Worm (Caenorhabditis elegans) whole organism, L3 larva: ENCODE data around the gene B0001.4.

Experiments
- R02D3.7 ChIP-seq: fragments of 150-350 bp; optimal IDR thresholded peaks from 2 replicates; lab custom pipeline; 2014; ENCODE audit warnings: missing biosample characterization, missing genetic modification characterization
- ZK546.5 ChIP-seq: sonication (generic microtip); optimal IDR thresholded peaks from 2 replicates; lab custom pipeline; 2017; ENCODE audit warnings: missing biosample characterization, missing genetic modification characterization
- aly-2 ChIP-seq: fragments of 150-350 bp; optimal IDR thresholded peaks from 2 replicates; lab custom pipeline; 2014; ENCODE audit warnings: missing biosample characterization, missing genetic modification characterization
- ceh-16 ChIP-seq: sonication (generic microtip); optimal IDR thresholded peaks from 2 replicates; lab custom pipeline; 2017; ENCODE audit warnings: missing biosample characterization, missing genetic modification characterization
- ceh-82 ChIP-seq: fragments of 150-350 bp; optimal IDR thresholded peaks from 2 replicates; lab custom pipeline; 2014; ENCODE audit warnings: missing biosample characterization, missing genetic modification characterization
- ceh-9 ChIP-seq: sonication (generic microtip); optimal IDR thresholded peaks from 2 replicates; lab custom pipeline; 2018; ENCODE audit warnings: missing biosample characterization, missing genetic modification characterization
- daf-12 ChIP-seq: fragments of 150-350 bp; optimal IDR thresholded peaks from 2 replicates; lab custom pipeline; 2014; ENCODE audit warnings: missing biosample characterization, missing genetic modification reagents, missing genetic modification characterization
- egl-27 ChIP-seq: sonication (generic microtip); optimal IDR thresholded peaks from 4 replicates; lab custom pipeline; 2017; ENCODE audit warnings: missing biosample characterization, missing genetic modification reagents, missing genetic modification characterization
- egl-5 ChIP-seq: fragments of 150-350 bp; optimal IDR thresholded peaks from 2 replicates; lab custom pipeline; 2017; ENCODE audit warnings: missing biosample characterization, missing genetic modification reagents, missing genetic modification characterization, inconsistent platforms
- elt-1 ChIP-seq: fragments of 150-350 bp; optimal IDR thresholded peaks from 2 replicates; lab custom pipeline; 2014; ENCODE audit warnings: missing biosample characterization, missing genetic modification characterization
- elt-2 ChIP-seq: sonication (generic microtip); optimal IDR thresholded peaks from 2 replicates; lab custom pipeline; 2016; ENCODE audit warnings: missing genetic modification reagents, mild to moderate bottlenecking, missing genetic modification characterization, missing compliant biosample characterization
- eor-1 ChIP-seq, 2 experiments: fragments of 150-350 bp; optimal IDR thresholded peaks; 2 replicates each; lab custom pipeline; 2014 to 2018; ENCODE audit warnings: missing biosample characterization in 2 of 2, missing genetic modification characterization in 2 of 2
- fkh-10 ChIP-seq: sonication (generic microtip); optimal IDR thresholded peaks from 2 replicates; lab custom pipeline; 2017; ENCODE audit warnings: missing biosample characterization, missing genetic modification reagents, missing genetic modification characterization
- fkh-2 ChIP-seq: fragments of 150-350 bp; optimal IDR thresholded peaks from 2 replicates; lab custom pipeline; 2014; ENCODE audit warnings: missing biosample characterization, missing genetic modification reagents, missing genetic modification characterization
- fos-1 ChIP-seq: fragments of 150-350 bp; optimal IDR thresholded peaks from 2 replicates; lab custom pipeline; 2014; ENCODE audit warnings: missing biosample characterization, missing genetic modification characterization
- hmg-11 ChIP-seq: sonication (generic microtip); optimal IDR thresholded peaks from 2 replicates; lab custom pipeline; 2016; ENCODE audit warnings: missing genetic modification characterization, missing compliant biosample characterization
- jun-1 ChIP-seq: fragments of 150-350 bp; optimal IDR thresholded peaks from 2 replicates; lab custom pipeline; 2014; ENCODE audit warnings: missing biosample characterization, missing genetic modification reagents, missing genetic modification characterization
- lin-39 ChIP-seq: fragments of 150-350 bp; optimal IDR thresholded peaks from 2 replicates; lab custom pipeline; 2018; ENCODE audit warnings: missing biosample characterization, missing genetic modification reagents, missing genetic modification characterization
- lsy-12 ChIP-seq: sonication (generic microtip); optimal IDR thresholded peaks from 2 replicates; lab custom pipeline; 2016; ENCODE audit warnings: mild to moderate bottlenecking, missing genetic modification characterization, missing compliant biosample characterization
- mdl-1 ChIP-seq: fragments of 150-350 bp; optimal IDR thresholded peaks from 2 replicates; lab custom pipeline; 2014; ENCODE audit warnings: missing biosample characterization, missing genetic modification characterization
- nfya-1 ChIP-seq: sonication (generic microtip); optimal IDR thresholded peaks from 2 replicates; lab custom pipeline; 2017; ENCODE audit warnings: missing genetic modification characterization, mild to moderate bottlenecking, missing compliant biosample characterization, antibody characterized with exemption, moderate library complexity; ENCODE audit not compliant: insufficient read depth
- nhr-12 ChIP-seq: fragments of 150-350 bp; optimal IDR thresholded peaks from 2 replicates; lab custom pipeline; 2014; ENCODE audit warnings: missing biosample characterization, missing genetic modification characterization
- nhr-25 ChIP-seq: sonication (generic microtip); optimal IDR thresholded peaks from 2 replicates; lab custom pipeline; 2017; ENCODE audit warnings: missing biosample characterization, missing genetic modification characterization
- nhr-28 ChIP-seq: fragments of 150-350 bp; optimal IDR thresholded peaks from 2 replicates; lab custom pipeline; 2014; ENCODE audit warnings: missing biosample characterization, missing genetic modification characterization
- skn-1 ChIP-seq: fragments of 150-350 bp; optimal IDR thresholded peaks from 2 replicates; lab custom pipeline; 2014; ENCODE audit warnings: missing biosample characterization, missing genetic modification characterization
- snpc-4 ChIP-seq: fragments of 150-350 bp; optimal IDR thresholded peaks from 2 replicates; lab custom pipeline; 2014; ENCODE audit warnings: missing biosample characterization, missing genetic modification characterization
- tbx-2 ChIP-seq: sonication (generic microtip); optimal IDR thresholded peaks from 2 replicates; lab custom pipeline; 2016; ENCODE audit warnings: mild to moderate bottlenecking, missing genetic modification characterization, missing compliant biosample characterization
- unc-62 ChIP-seq: fragments of 150-350 bp; sonication (generic microtip); optimal IDR thresholded peaks from 4 replicates; lab custom pipeline; 2014; ENCODE audit warnings: missing biosample characterization, missing genetic modification reagents, missing genetic modification characterization
- zag-1 ChIP-seq: fragments of 150-350 bp; optimal IDR thresholded peaks from 2 replicates; lab custom pipeline; 2014; ENCODE audit warnings: missing biosample characterization, missing genetic modification characterization

B0001.4 gene

ce11 chrIV:12121076-12121475 lies 16.9 kb downstream of the B0001.4 start, which contains the start of the genes ddb-1 and M18.6 (continued):
- no peak for TF ChIP-seq tbx-2 (tag; lab: Kevin White, UChicago)
- peak; percentile 66 for TF ChIP-seq nfya-1
- no peak for TF ChIP-seq ZK546.5 (tag; lab: Kevin White, UChicago)
- TF ChIP-seq fkh-10 (GFP tag; lab: Kevin White, UChicago), result no peak
- TF ChIP-seq elt-1 (tag; lab: Kevin White, UChicago), result no peak
- no peak for TF ChIP-seq egl-5
- TF ChIP-seq hmg-11 (tag; lab: Kevin White, UChicago), result no peak
- peak; percentile 8 for TF ChIP-seq nhr-25 (tag; lab: Kevin White, UChicago)
- TF ChIP-seq fos-1, result no peak
- no peak for TF ChIP-seq skn-1
- TF ChIP-seq nhr-28, result no peak
- TF ChIP-seq, all 47 proteins: peak for 7

- no peak for TF ChIP-seq hmg-11 (tag; lab: Kevin White, UChicago)
- TF ChIP-seq R02D3.7 (tag; lab: Kevin White, UChicago), result no peak
- TF ChIP-seq jun-1, result no peak
- no peak for TF ChIP-seq skn-1
- TF ChIP-seq mdl-1, result no peak
- peak; percentile 97 for TF ChIP-seq nfya-1
Observed at ce11 chrIV:12120536-12120935, 17.5 kb downstream of the B0001.4 start.

ce11 chrIV:12114498-12114897 lies 23.5 kb downstream of the B0001.4 start:
- TF ChIP-seq nfya-1 (peak; percentile 17), daf-12 (tag; lab: Kevin White, UChicago) (no peak), fkh-10 (GFP tag; lab: Kevin White, UChicago) (peak; percentile 81)

ce11 chrIV:12113056-12113455 lies 24.9 kb downstream of the B0001.4 start:
- TF ChIP-seq egl-5, result peak; percentile 43
- peak; percentile 17 for TF ChIP-seq nfya-1
- TF ChIP-seq aly-2 (tag; lab: Kevin White, UChicago), result no peak

ce11 chrIV:12111477-12111876 lies 26.5 kb downstream of the B0001.4 start, which contains the start of gene dlc-2:
Gene dlc-2, minus strand, starts transcription at chrIV:12111577.
- TF ChIP-seq ceh-16 (tag; lab: Kevin White, UChicago), result no peak
- TF ChIP-seq lsy-12 (tag; lab: Kevin White, UChicago), result no peak
- no peak for TF ChIP-seq ceh-82 (tag; lab: Kevin White, UChicago)
- no peak for TF ChIP-seq egl-5
- no peak for TF ChIP-seq nhr-12 (tag; lab: Kevin White, UChicago)
- TF ChIP-seq unc-62 (GFP tag; lab: Kevin White, UChicago), result no peak
- no peak for TF ChIP-seq fkh-10 (GFP tag; lab: Kevin White, UChicago)
- TF ChIP-seq mdl-1, result no peak
- no peak for TF ChIP-seq eor-1 (tag; optimal IDR thresholded peaks at IDR 0.05; lab: Kevin White, UChicago)
- TF ChIP-seq elt-1 (tag; lab: Kevin White, UChicago), result no peak
- no peak for TF ChIP-seq ZK546.5 (tag; lab: Kevin White, UChicago)
- TF ChIP-seq zag-1 (tag; lab: Kevin White, UChicago), result no peak
- TF ChIP-seq ceh-9 (tag; lab: Kevin White, UChicago), result no peak
- no peak for TF ChIP-seq egl-27 (tag; lab: Kevin White, UChicago)
- TF ChIP-seq tbx-2 (tag; lab: Kevin White, UChicago), result no peak

ce11 chrIV:12110339-12110738 lies 27.7 kb downstream of the B0001.4 start, which contains the start of gene col-129:
Gene col-129, minus strand, starts transcription at chrIV:12110439.
- TF ChIP-seq hmg-11 (tag; lab: Kevin White, UChicago) (no peak), lin-39 (tag; lab: Kevin White, UChicago) (no peak), nhr-25 (tag; lab: Kevin White, UChicago) (no peak)
- TF ChIP-seq, all 47 proteins: peak for 0

ce11 chrIV:12109743-12110142 lies 28.2 kb downstream of the B0001.4 start:
- TF ChIP-seq fkh-2, result no peak
- no peak for TF ChIP-seq fos-1
- TF ChIP-seq elt-2 (tag; lab: Kevin White, UChicago), result no peak
- no peak for TF ChIP-seq snpc-4 (tag; lab: Kevin White, UChicago)
- TF ChIP-seq hmg-11 (tag; lab: Kevin White, UChicago), result no peak
- no peak for TF ChIP-seq tbx-2 (tag; lab: Kevin White, UChicago)
- TF ChIP-seq eor-1 (tag; optimal IDR thresholded peaks at IDR 0.05; lab: Kevin White, UChicago), result no peak
